Worm (Caenorhabditis elegans) whole organism, dauer: Measurements from ENCODE around the gene rap-2.
"Not testable (repeated sequence)": the region's sequence is repeated elsewhere in the genome, so short reads cannot be mapped to it uniquely, and the experiment has no call there.

Experiments
- unc-62 ChIP-seq: sonication (generic microtip); optimal IDR thresholded peaks from 2 replicates; lab custom pipeline; 2017; ENCODE audit warnings: missing biosample characterization, missing genetic modification reagents, missing genetic modification characterization

Gene rap-2

ce11 chrV:15051720-15052119 is 12.2 kb downstream of the rap-2 start:
- TF ChIP-seq unc-62 (GFP tag; lab: Kevin White, UChicago): no peak

DNA sequence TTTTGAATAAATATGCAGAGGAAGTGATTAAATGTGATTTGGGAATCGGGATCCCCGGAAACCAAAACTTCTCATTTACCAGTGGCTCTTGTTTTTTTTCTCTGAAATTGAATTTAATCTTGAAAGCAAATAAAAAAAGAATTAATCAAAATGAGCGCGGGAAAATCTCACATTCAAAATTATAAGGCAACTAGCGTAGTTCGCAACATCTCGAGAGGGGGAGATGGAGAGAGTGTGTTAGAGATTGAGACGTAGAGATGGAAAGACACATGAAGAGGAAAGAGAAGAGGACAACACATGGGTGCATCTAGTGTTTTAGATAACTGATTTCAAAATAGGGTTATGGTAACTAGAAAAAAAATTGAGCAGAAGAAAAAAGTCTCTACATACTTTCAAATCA is 15.8 kb downstream of the rap-2 start, which contains the start of gene sdc-3:
Gene sdc-3, minus strand, starts transcription at position 101 of the 400 bp plus-strand sequence.
- no peak for TF ChIP-seq unc-62 (GFP tag; lab: Kevin White, UChicago)

ce11 chrV:15036769-15037168 is 27.1 kb downstream of the rap-2 start, which contains the start of gene melo-3:
Gene melo-3 (minus strand): TSS chrV:15036869.
- TF ChIP-seq unc-62 (GFP tag; lab: Kevin White, UChicago): not testable (repeated sequence)

ce11 chrV:15031373-15031772 is 32.5 kb downstream of the rap-2 start, which contains the start of gene cng-1:
Gene cng-1 (minus strand): TSS chrV:15031473.
- not testable (repeated sequence) for TF ChIP-seq unc-62 (GFP tag; lab: Kevin White, UChicago)

DNA sequence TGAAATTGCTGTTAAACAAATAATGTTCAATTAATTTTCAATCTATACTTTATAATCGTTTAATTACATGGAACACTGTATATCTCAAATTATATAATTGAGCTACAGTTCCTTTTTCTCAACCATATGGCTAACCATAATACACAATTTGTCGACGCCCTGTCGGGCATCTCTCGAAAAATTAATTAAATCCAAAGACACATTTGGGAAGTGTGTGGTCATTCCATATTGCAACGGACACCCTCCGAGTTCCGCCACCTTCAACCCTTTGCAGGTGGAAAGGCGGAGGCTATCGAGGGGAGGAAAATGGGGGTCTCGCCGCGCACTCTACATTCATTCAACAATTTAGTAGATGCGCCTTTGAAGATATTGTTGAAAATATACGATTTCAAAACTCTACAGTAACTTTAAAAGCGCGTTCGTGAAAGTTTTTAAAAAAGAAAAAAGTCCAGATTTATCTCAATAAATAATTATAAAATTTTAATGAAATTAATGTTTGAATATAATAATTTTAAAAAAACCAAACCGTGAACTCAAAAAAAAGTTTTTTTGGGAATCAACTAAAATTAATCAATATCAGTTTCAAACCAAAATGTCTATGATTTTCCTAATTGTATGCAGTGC is 34.9 kb downstream of the rap-2 start, which contains the start of gene F14H8.8:
Gene F14H8.8, plus strand, starts transcription at position 574 of the 624 bp plus-strand sequence.
- no peak for TF ChIP-seq unc-62 (GFP tag; lab: Kevin White, UChicago)

- TF ChIP-seq unc-62 (GFP tag; lab: Kevin White, UChicago): no peak
Observed at ce11 chrV:15023544-15023943, 40.3 kb downstream of the rap-2 start, which contains the start of gene F14H8.4. Gene F14H8.4 (plus strand): TSS chrV:15023844.

DNA sequence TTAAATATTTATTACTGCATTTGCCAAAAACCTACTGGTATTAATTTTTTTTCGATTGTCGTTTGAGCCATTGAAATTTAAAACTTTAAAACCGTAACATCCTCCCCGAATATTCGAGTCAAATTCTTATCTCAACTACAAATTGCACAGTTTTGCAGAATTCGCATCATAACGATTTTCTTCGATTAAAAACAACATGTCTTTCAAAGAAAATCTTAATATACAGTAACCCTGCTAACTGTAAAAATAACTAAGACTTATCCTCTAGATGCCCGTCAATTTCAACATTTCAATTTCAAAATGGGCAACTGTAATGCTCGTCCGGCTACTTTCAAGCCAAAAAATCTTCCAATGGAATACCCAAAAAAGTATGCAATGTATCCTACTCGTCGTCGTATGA is 43.2 kb downstream of the rap-2 start, which contains the start of gene F14H8.5:
Gene F14H8.5, plus strand, starts transcription at position 301 of the 400 bp plus-strand sequence.
- no peak for TF ChIP-seq unc-62 (GFP tag; lab: Kevin White, UChicago)

- TF ChIP-seq unc-62 (GFP tag; lab: Kevin White, UChicago): no peak
Observed at ce11 chrV:15020229-15020628, 43.7 kb downstream of the rap-2 start, which contains the start of gene F14H8.2. Gene F14H8.2 (minus strand): TSS chrV:15020329.

DNA sequence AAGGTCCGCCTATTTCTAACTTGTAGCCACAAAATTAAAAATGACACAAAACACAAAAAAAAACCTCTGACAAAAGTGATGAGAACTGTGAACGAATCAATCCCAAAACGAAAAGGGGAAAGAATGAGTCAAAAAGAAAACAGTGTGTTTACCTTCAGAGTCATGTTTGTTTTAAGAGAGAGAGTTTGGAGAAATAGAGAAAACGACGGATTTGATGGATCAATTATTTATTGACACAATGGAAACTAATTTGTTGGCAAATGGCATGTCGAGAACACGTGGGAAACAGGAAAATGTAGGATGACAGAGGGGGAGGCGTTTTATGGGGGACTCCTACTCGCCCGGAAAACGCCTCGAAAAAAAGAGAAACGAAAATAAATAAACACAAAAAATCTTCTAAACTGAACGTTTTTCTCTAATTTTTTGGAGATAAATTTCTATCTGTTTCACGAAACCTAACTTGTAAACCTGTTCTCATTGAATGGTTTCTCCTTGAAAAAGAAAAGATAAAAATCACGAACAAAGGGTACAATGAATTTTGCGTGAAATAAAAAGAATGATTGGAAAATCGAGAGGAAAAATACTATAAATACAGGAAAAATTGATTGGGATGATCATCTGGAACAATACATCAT is 47.0 kb downstream of the rap-2 start:
- no peak for TF ChIP-seq unc-62 (GFP tag; lab: Kevin White, UChicago)

ce11 chrV:15015799-15016198 is 48.1 kb downstream of the rap-2 start:
- no peak for TF ChIP-seq unc-62 (GFP tag; lab: Kevin White, UChicago)

DNA sequence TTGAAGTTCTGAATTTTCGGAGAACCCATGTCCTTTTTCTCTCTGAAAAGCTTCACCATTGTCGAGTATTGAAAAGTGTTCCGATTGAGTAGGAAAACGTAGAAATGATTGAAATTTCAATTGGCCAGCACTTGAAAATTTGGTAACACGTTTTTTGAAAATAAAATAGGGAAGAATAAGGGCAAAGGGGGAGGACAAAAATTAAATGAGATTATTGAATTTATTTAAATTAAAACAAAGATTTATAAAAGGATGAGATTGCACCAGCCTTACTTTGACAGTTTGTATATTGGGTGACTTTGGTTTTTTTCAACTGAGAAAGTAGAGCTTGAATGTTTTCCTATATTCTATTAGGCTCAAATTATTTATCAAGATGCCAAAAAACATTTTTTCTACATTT is 49.7 kb downstream of the rap-2 start, which contains the start of gene obr-2:
Gene obr-2, minus strand, starts transcription at position 101 of the 400 bp plus-strand sequence.
- no peak for TF ChIP-seq unc-62 (GFP tag; lab: Kevin White, UChicago)

ce11 chrV:15013328-15013727 is 50.6 kb downstream of the rap-2 start:
- no peak for TF ChIP-seq unc-62 (GFP tag; lab: Kevin White, UChicago)

DNA sequence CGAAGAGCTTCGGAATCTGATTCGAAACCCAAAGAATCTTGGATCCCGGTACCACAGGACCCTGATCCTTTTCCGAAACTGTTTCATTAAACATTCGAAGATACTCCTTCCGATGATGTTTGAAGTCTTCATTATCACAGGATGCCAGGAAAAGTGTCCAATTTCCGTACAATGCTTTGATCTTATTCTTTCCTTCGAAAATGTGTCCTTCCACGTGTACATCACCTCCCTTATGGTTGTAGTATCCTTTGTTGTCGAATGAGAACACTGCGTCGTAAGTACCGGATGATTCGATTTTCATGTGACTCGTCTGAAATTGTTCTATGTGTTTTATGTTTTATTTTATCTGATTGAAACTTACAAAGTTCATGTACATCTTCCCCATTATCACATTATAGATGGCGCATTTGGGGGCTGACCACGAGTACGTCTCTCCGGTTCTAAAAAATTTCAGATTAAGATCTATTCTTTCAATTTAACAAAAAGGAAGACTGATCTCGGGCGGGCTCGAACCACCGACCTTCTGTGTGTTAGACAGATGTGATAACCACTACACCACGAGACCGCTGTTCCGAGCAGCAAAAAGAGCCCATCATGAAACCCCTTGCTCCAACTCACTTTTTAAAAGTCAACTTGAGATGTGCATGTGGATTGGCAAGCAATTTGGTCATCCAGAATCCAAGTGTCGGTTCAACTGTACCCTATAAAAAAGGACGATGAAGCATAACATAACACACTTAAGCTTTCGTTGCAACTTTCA is 51.2 kb downstream of the rap-2 start:
- no peak for TF ChIP-seq unc-62 (GFP tag; lab: Kevin White, UChicago)

- no peak for TF ChIP-seq unc-62 (GFP tag; lab: Kevin White, UChicago)
Observed at ce11 chrV:15011560-15011959, 52.3 kb downstream of the rap-2 start, which contains the start of gene nmr-2. Gene nmr-2 (minus strand): TSS chrV:15011660.
